Worm (Caenorhabditis elegans): ENCODE measurements around the gene ZK180.6.

DNA sequence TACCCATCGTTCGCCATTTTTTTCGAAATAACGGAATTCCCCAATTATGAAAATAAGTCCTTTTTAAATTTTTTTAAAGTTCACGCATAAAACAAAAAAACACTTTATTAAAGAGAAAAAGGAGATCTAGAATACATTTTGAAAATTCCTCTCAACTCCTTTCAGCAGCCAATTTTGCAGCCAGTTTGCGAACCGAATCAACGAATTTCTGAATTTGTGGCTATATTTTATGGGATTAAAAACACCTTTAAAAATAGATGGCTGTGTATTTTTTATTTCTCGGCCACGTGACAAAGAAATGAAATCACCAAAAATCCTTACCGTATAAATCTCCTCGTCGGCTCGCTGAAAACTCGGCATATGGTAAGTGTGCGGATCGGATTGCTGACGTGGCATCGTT is 44.8 kb downstream of the ZK180.6 start, which contains the start of gene M01H9.10:
- TF ChIP-seq T22C8.4 (GFP tag; IDR thresholded peaks at IDR 0.05) (no peak), flt-1 (GFP tag; IDR thresholded peaks at IDR 0.05) (no peak), ztf-23 (GFP tag; IDR thresholded peaks at IDR 0.05) (no peak), tab-1 (GFP tag; IDR thresholded peaks at IDR 0.05) (no peak), klf-2 (GFP tag; conservative IDR thresholded peaks at IDR 0.05) (no peak), ref-1 (GFP tag; conservative IDR thresholded peaks at IDR 0.05) (no peak), cog-1 (tag; optimal IDR thresholded peaks at IDR 0.05) (no peak)

All from whole organism, midembryonic.